Fruit fly (Drosophila melanogaster): ENCODE measurements around the gene CG43367.

The CG43367 gene

dm6 chr3L:4262384-4262783 is 68.6 kb downstream of the CG43367 start, which contains the start of the genes CG11586 and VhaM9.7-a (continued):
- no peak for TF ChIP-seq CG11294 (GFP tag; IDR thresholded peaks at IDR 0.05)
- no peak for TF ChIP-seq CG3919 (GFP tag; optimal IDR thresholded peaks at IDR 0.05)
- TF ChIP-seq CG4318 (GFP tag; optimal IDR thresholded peaks at IDR 0.05), result no peak
- TF ChIP-seq Eip75B (GFP tag; optimal IDR thresholded peaks at IDR 0.05), result no peak
- TF ChIP-seq Eip78C (GFP tag), result peak; percentile 81
- no peak for TF ChIP-seq OdsH (GFP tag; optimal IDR thresholded peaks at IDR 0.05)
- TF ChIP-seq achi (GFP tag; optimal IDR thresholded peaks at IDR 0.05), result peak; percentile 20
- TF ChIP-seq CG32006 (GFP tag; optimal IDR thresholded peaks at IDR 0.05), result no peak
- TF ChIP-seq CG6792 (GFP tag; optimal IDR thresholded peaks at IDR 0.05), result no peak
- no peak for TF ChIP-seq Lpt (GFP tag; optimal IDR thresholded peaks at IDR 0.05)
- no peak for TF ChIP-seq CG10631 (GFP tag; optimal IDR thresholded peaks at IDR 0.05)
- TF ChIP-seq CG11902 (GFP tag; optimal IDR thresholded peaks at IDR 0.05), result no peak
- no peak for TF ChIP-seq salr (GFP tag; optimal IDR thresholded peaks at IDR 0.05)
- TF ChIP-seq Gug (GFP tag; IDR thresholded peaks at IDR 0.05), result no peak
- no peak for TF ChIP-seq Ets21C (GFP tag; optimal IDR thresholded peaks at IDR 0.05)
- TF ChIP-seq CG3032 (tag; optimal IDR thresholded peaks at IDR 0.05), result no peak
- no peak for TF ChIP-seq fd85E (GFP tag; optimal IDR thresholded peaks at IDR 0.05)
- TF ChIP-seq dsx (GFP tag; optimal IDR thresholded peaks at IDR 0.05; ENCODE audit: poor library complexity, severe bottlenecking), result no peak

dm6 chr3L:4263502-4263901 is 69.7 kb downstream of the CG43367 start, which contains the start of gene CG1273:
TSS of gene CG1273 (plus strand) at chr3L:4263719.
- TF ChIP-seq CG6276 (GFP tag; optimal IDR thresholded peaks at IDR 0.05), result no peak
- TF ChIP-seq CG6792 (GFP tag; optimal IDR thresholded peaks at IDR 0.05), result no peak
- peak; percentile 10 for TF ChIP-seq esn (GFP tag; optimal IDR thresholded peaks at IDR 0.05)
- no peak for TF ChIP-seq net (GFP tag; optimal IDR thresholded peaks at IDR 0.05)

- TF ChIP-seq CG6163 (GFP tag; IDR thresholded peaks at IDR 0.05) (0 out of 3 replicates have a peak, but pooled peaks have one; percentile 6), OdsH (GFP tag; optimal IDR thresholded peaks at IDR 0.05) (no peak), Sox14 (GFP tag; optimal IDR thresholded peaks at IDR 0.05) (no peak), Eip78C (GFP tag) (peak; percentile 63), Ets21C (GFP tag; optimal IDR thresholded peaks at IDR 0.05) (no peak), CG32006 (GFP tag; optimal IDR thresholded peaks at IDR 0.05) (peak; percentile 33), CG10631 (GFP tag; optimal IDR thresholded peaks at IDR 0.05) (no peak)
These were observed 71.2 kb downstream of the CG43367 start for dm6 chr3L:4264963-4265362.

dm6 chr3L:4265836-4266235 is 72.0 kb downstream of the CG43367 start:
- no peak for TF ChIP-seq CG6163 (GFP tag; IDR thresholded peaks at IDR 0.05)
- TF ChIP-seq CG6276 (GFP tag; optimal IDR thresholded peaks at IDR 0.05), result no peak
- no peak for TF ChIP-seq Smox (GFP tag; optimal IDR thresholded peaks at IDR 0.05)
- TF ChIP-seq Hr39 (GFP tag; optimal IDR thresholded peaks at IDR 0.05), result no peak
- TF ChIP-seq fd59A (GFP tag; optimal IDR thresholded peaks at IDR 0.05), result no peak
- no peak for TF ChIP-seq dac (GFP tag; optimal IDR thresholded peaks at IDR 0.05)
- TF ChIP-seq CG6808 (GFP tag; optimal IDR thresholded peaks at IDR 0.05), result no peak
- no peak for TF ChIP-seq CG11902 (GFP tag; optimal IDR thresholded peaks at IDR 0.05)
- no peak for TF ChIP-seq fkh (GFP tag; optimal IDR thresholded peaks at IDR 0.05)
- TF ChIP-seq spab (GFP tag; optimal IDR thresholded peaks at IDR 0.05), result no peak
- no peak for TF ChIP-seq Hr4 (GFP tag; optimal IDR thresholded peaks at IDR 0.05)
- no peak for TF ChIP-seq Sox15 (GFP tag; optimal IDR thresholded peaks at IDR 0.05)
- no peak for TF ChIP-seq Sox102F (GFP tag; optimal IDR thresholded peaks at IDR 0.05)
- TF ChIP-seq Ets96B (tag; optimal IDR thresholded peaks at IDR 0.05), result no peak
- no peak for TF ChIP-seq Sox14 (GFP tag; optimal IDR thresholded peaks at IDR 0.05)

- TF ChIP-seq CG6854 (GFP tag; optimal IDR thresholded peaks at IDR 0.05), result no peak
- TF ChIP-seq CG15336 (GFP tag; IDR thresholded peaks at IDR 0.05), result no peak
- no peak for TF ChIP-seq CG6808 (GFP tag; optimal IDR thresholded peaks at IDR 0.05)
- TF ChIP-seq Blimp-1 (GFP tag; optimal IDR thresholded peaks at IDR 0.05), result no peak
- TF ChIP-seq CG6276 (GFP tag; optimal IDR thresholded peaks at IDR 0.05), result no peak
- TF ChIP-seq topi (GFP tag; optimal IDR thresholded peaks at IDR 0.05), result no peak
- TF ChIP-seq Hr4 (GFP tag; optimal IDR thresholded peaks at IDR 0.05), result no peak
- TF ChIP-seq CG8119 (GFP tag; IDR thresholded peaks at IDR 0.05), result no peak
These were observed 73.6 kb downstream of the CG43367 start, which contains the start of gene CG33764 for dm6 chr3L:4267403-4267802. TSS of gene CG33764 (minus strand) at chr3L:4267503.

Measured in whole organism, prepupa.